Worm (Caenorhabditis elegans): ENCODE results near the gene F56F10.1.

The F56F10.1 gene

DNA sequence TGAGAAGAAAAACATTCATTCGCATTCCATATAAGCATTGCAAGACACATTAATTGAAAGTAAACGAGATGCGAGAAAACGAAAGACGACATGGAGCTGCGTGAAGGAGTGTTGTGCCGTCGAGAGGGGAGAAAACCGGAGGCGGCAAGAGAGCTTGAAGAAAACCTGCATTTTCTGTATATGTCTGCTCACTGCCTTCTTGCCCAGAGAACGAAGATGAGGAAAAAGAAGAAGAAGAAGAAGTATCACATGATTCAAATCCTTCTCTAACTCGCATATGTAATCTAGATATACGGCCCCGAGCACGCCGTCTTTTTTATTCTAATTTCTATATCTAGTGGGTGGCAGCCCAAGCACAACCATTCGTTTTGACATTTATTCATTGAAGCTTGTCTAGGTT, 37.9 kb downstream of the F56F10.1 start (continued):
- TF ChIP-seq isw-1 (GFP tag; IDR thresholded peaks at IDR 0.05) (0 out of 2 replicates have a peak, but pooled peaks have one; percentile 14), egl-13 (tag; optimal IDR thresholded peaks at IDR 0.05) (peak; percentile 76), mep-1 (tag; optimal IDR thresholded peaks at IDR 0.05) (no peak), pqm-1 (tag; optimal IDR thresholded peaks at IDR 0.05) (no peak), aha-1 (tag; optimal IDR thresholded peaks at IDR 0.05) (no peak), nhr-90 (tag; optimal IDR thresholded peaks at IDR 0.05; ENCODE audit: poor library complexity) (no peak), nhr-12 (tag; optimal IDR thresholded peaks at IDR 0.05) (no peak), lin-14 (GFP tag; optimal IDR thresholded peaks at IDR 0.05) (peak; percentile 79), nhr-47 (tag; optimal IDR thresholded peaks at IDR 0.05) (peak; percentile 64), C04F5.9 (tag; optimal IDR thresholded peaks at IDR 0.05) (no peak), zag-1 (tag; optimal IDR thresholded peaks at IDR 0.05) (no peak), pag-3 (tag; optimal IDR thresholded peaks at IDR 0.05; ENCODE audit: borderline replicate concordance, insufficient read depth) (no peak), unc-130 (tag; optimal IDR thresholded peaks at IDR 0.05) (no peak), nhr-20 (tag; optimal IDR thresholded peaks at IDR 0.05) (no peak), ceh-90 (tag; optimal IDR thresholded peaks at IDR 0.05) (no peak), rnt-1 (tag; optimal IDR thresholded peaks at IDR 0.05) (no peak), fkh-8 (tag; optimal IDR thresholded peaks at IDR 0.05) (peak; percentile 78), nhr-11 (tag; optimal IDR thresholded peaks at IDR 0.05) (no peak), lsy-2 (tag; optimal IDR thresholded peaks at IDR 0.05) (peak in 1 of 2 experiments; percentile 24), nhr-19 (GFP tag; conservative IDR thresholded peaks at IDR 0.05) (no peak), efl-3 (GFP tag; optimal IDR thresholded peaks at IDR 0.05) (no peak), lin-13 (GFP tag; optimal IDR thresholded peaks at IDR 0.05) (no peak), ztf-4 (tag; optimal IDR thresholded peaks at IDR 0.05) (no peak), alr-1 (tag; optimal IDR thresholded peaks at IDR 0.05; ENCODE audit: borderline replicate concordance) (no peak), ets-5 (GFP tag; IDR thresholded peaks at IDR 0.05) (no peak), ztf-11 (tag; optimal IDR thresholded peaks at IDR 0.05) (no peak), mab-9 (GFP tag; IDR thresholded peaks at IDR 0.05) (no peak), aly-2 (tag; optimal IDR thresholded peaks at IDR 0.05) (no peak), nhr-237 (tag; optimal IDR thresholded peaks at IDR 0.05) (no peak), nhr-77 (tag; optimal IDR thresholded peaks at IDR 0.05) (no peak), mef-2 (tag; optimal IDR thresholded peaks at IDR 0.05) (no peak), tbx-2 (tag; optimal IDR thresholded peaks at IDR 0.05) (no peak), nhr-71 (tag; optimal IDR thresholded peaks at IDR 0.05) (peak; percentile 53), lin-15B (tag; optimal IDR thresholded peaks at IDR 0.05) (no peak), vab-15 (tag; optimal IDR thresholded peaks at IDR 0.05) (no peak), sptf-1 (tag; optimal IDR thresholded peaks at IDR 0.05) (no peak), tlp-1 (tag; optimal IDR thresholded peaks at IDR 0.05) (no peak), grh-1 (GFP tag; IDR thresholded peaks at IDR 0.05) (no peak)

ce11 chrX:912564-912963, 40.2 kb downstream of the F56F10.1 start:
- TF ChIP-seq lin-14 (GFP tag; optimal IDR thresholded peaks at IDR 0.05) (peak; percentile 43), unc-86 (tag; optimal IDR thresholded peaks at IDR 0.05) (no peak), nhr-77 (tag; optimal IDR thresholded peaks at IDR 0.05) (no peak), tlp-1 (tag; optimal IDR thresholded peaks at IDR 0.05) (no peak), Y116A8C.19 (tag; optimal IDR thresholded peaks at IDR 0.05; ENCODE audit: borderline replicate concordance) (no peak), sox-4 (tag; optimal IDR thresholded peaks at IDR 0.05) (no peak), ceh-88 (GFP tag; IDR thresholded peaks at IDR 0.05) (no peak), fkh-8 (tag; optimal IDR thresholded peaks at IDR 0.05) (peak; percentile 65), nhr-47 (tag; optimal IDR thresholded peaks at IDR 0.05) (peak; percentile 21), tbx-2 (tag; optimal IDR thresholded peaks at IDR 0.05) (no peak), skn-1 (tag; optimal IDR thresholded peaks at IDR 0.05) (no peak), jun-1 (tag; optimal IDR thresholded peaks at IDR 0.05) (no peak), ceh-90 (tag; optimal IDR thresholded peaks at IDR 0.05) (no peak), egl-13 (tag; optimal IDR thresholded peaks at IDR 0.05) (no peak), irx-1 (tag; optimal IDR thresholded peaks at IDR 0.05) (no peak), nhr-76 (tag; optimal IDR thresholded peaks at IDR 0.05) (no peak), nhr-85 (tag) (peak; percentile 18), snpc-4 (tag; optimal IDR thresholded peaks at IDR 0.05) (no peak), ama-1 (optimal IDR thresholded peaks at IDR 0.05) (no peak), hpl-2 (GFP tag; optimal IDR thresholded peaks at IDR 0.05) (no peak), lin-39 (tag; optimal IDR thresholded peaks at IDR 0.05) (no peak), pax-3 (tag; optimal IDR thresholded peaks at IDR 0.05) (peak; percentile 1), isw-1 (GFP tag; IDR thresholded peaks at IDR 0.05) (no peak), efl-3 (GFP tag; optimal IDR thresholded peaks at IDR 0.05) (no peak), nhr-71 (tag; optimal IDR thresholded peaks at IDR 0.05) (peak; percentile 31), mep-1 (tag; optimal IDR thresholded peaks at IDR 0.05) (no peak), ceh-82 (tag; optimal IDR thresholded peaks at IDR 0.05) (no peak), egl-27 (tag; optimal IDR thresholded peaks at IDR 0.05) (no peak)

Data from whole organism, L1 larva.